Worm (Caenorhabditis elegans): ENCODE measurements around the gene Y7A9A.1.

Gene Y7A9A.1

DNA sequence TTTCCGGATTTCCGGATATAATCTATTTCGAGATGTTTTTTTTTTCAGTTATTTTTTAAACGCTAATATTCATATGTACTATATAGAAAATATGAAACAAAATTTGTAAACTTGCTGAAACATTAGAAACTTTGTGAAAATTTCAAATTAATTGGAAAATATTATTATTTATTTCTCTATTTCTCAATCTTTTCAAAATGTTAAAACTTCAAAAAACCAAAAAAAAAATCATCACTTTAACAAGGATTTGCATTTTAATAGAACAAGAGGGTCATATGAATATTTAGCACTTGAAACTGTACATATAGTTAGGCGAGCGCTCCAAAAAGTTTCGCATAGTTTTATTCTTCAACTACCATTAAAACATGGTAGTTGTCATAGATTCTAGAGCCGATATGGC is at the start of gene Y7A9A.1:
Gene Y7A9A.1, plus strand, starts transcription at position 301 of the 400 bp plus-strand sequence.
- TF ChIP-seq vab-7 (GFP tag; IDR thresholded peaks at IDR 0.05): no peak
- no peak for TF ChIP-seq egl-43 (GFP tag; IDR thresholded peaks at IDR 0.05)
- TF ChIP-seq jun-1 (tag; optimal IDR thresholded peaks at IDR 0.05): no peak
- no peak for TF ChIP-seq Y75B8A.6 (GFP tag; IDR thresholded peaks at IDR 0.05)
- TF ChIP-seq F44E2.7 (GFP tag; IDR thresholded peaks at IDR 0.05): no peak
- no peak for TF ChIP-seq sdz-12 (GFP tag; optimal IDR thresholded peaks at IDR 0.05)
- TF ChIP-seq tag-97 (GFP tag; IDR thresholded peaks at IDR 0.05): no peak
- no peak for TF ChIP-seq nhr-102 (tag; optimal IDR thresholded peaks at IDR 0.05)
- TF ChIP-seq arid-1 (GFP tag; conservative IDR thresholded peaks at IDR 0.05): no peak

DNA sequence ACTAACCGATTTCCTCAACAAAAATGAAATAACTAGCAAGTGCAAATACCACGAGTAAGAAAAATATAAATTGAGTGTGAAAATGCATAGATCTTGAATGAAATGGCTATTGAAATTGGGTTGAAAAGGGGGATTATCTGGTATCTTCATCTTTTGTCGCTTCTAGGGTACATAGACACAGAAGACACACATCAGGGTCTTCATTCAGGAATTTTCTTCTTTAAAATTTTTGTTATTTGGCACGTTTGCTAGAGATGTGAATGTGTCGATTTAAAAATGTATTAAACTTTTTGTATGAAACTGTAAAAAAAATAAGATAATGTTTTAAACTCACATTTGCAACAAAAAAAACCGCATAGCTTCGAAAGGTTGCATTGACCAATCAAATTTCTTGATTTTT is 49.8 kb upstream of the Y7A9A.1 start, which contains the start of gene Y105C5B.25:
Gene Y105C5B.25, minus strand, starts transcription at position 101 of the 400 bp plus-strand sequence.
- TF ChIP-seq Y105C5A.15 (GFP tag; IDR thresholded peaks at IDR 0.05): no peak
- TF ChIP-seq D1046.2 (GFP tag; IDR thresholded peaks at IDR 0.05): no peak
- TF ChIP-seq zfp-2 (tag; optimal IDR thresholded peaks at IDR 0.05): no peak
- peak in 1 of 2 experiments; percentile 69 for TF ChIP-seq unc-62 (GFP tag; optimal IDR thresholded peaks at IDR 0.05 in 1 of 2)
- no peak for TF ChIP-seq unc-62 (tag; optimal IDR thresholded peaks at IDR 0.05)

- peak; percentile 75 for TF ChIP-seq snpc-1.2 (GFP tag; IDR thresholded peaks at IDR 0.05)
Measured at ce11 chrIV:16154300-16154699, 42.5 kb upstream of the Y7A9A.1 start.

DNA sequence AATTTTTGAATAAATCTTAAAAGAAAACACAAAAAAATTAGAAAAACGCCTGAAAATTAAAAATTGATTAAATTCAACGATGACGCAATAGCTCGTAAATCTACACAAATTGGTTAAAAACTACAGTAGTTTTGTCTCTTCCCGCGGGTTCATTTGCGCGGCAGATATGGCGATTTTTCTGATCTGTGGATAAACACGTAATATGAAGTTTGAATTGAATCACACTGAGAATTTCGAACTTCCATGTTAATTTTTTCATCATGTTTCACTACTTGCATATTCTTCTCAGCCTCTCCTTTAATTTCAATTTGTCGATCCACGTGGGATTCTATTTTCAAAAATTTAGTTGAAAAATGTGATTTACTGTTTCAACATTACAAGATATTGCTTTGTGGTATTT is 29.5 kb upstream of the Y7A9A.1 start:
- peak; percentile 14; the same call in 1 of the 2 replicates for TF ChIP-seq hmg-1.1 (GFP tag; IDR thresholded peaks at IDR 0.05)
- TF ChIP-seq zfp-3 (GFP tag; conservative IDR thresholded peaks at IDR 0.05): peak; percentile 83; the same call in 1 of the 2 replicates
- TF ChIP-seq ceh-20 (GFP tag; IDR thresholded peaks at IDR 0.05): peak; percentile 43; the same call in 1 of the 2 replicates
- TF ChIP-seq nhr-102 (tag; optimal IDR thresholded peaks at IDR 0.05): peak; percentile 13
- TF ChIP-seq F44E2.7 (GFP tag; IDR thresholded peaks at IDR 0.05): 0 out of 2 replicates have a peak, but pooled peaks have one; percentile 38
- 0 out of 2 replicates have a peak, but pooled peaks have one; percentile 39 for TF ChIP-seq php-3 (GFP tag; IDR thresholded peaks at IDR 0.05)
- TF ChIP-seq mep-1 (tag; optimal IDR thresholded peaks at IDR 0.05): peak; percentile 69
- peak; percentile 16 for TF ChIP-seq sdz-12 (GFP tag; optimal IDR thresholded peaks at IDR 0.05)
- peak in 1 of 2 experiments; percentile 6 for TF ChIP-seq lsy-2 (tag; optimal IDR thresholded peaks at IDR 0.05)
- TF ChIP-seq hlh-11 (tag; optimal IDR thresholded peaks at IDR 0.05): peak; percentile 5
- peak in 1 of 2 experiments; percentile 28 for TF ChIP-seq daf-16 (GFP tag; optimal IDR thresholded peaks at IDR 0.05)
- peak; percentile 36 for TF ChIP-seq daf-16 (tag; optimal IDR thresholded peaks at IDR 0.05)
- TF ChIP-seq nhr-42 (GFP tag; IDR thresholded peaks at IDR 0.05): peak; percentile 72; the same call in 1 of the 2 replicates
- TF ChIP-seq T26A8.4 (GFP tag; IDR thresholded peaks at IDR 0.05): peak; percentile 41
- peak; percentile 13 for TF ChIP-seq nhr-77 (tag; optimal IDR thresholded peaks at IDR 0.05)
- TF ChIP-seq dve-1 (tag; optimal IDR thresholded peaks at IDR 0.05; ENCODE audit: insufficient read depth): peak; percentile 55
- TF ChIP-seq snpc-1.2 (GFP tag; IDR thresholded peaks at IDR 0.05): peak; percentile 90
- TF ChIP-seq dmd-6 (GFP tag; IDR thresholded peaks at IDR 0.05): peak; percentile 15; the same call in 1 of the 2 replicates
- TF ChIP-seq mdt-29 (GFP tag; IDR thresholded peaks at IDR 0.05): peak; percentile 44; the same call in 1 of the 2 replicates
- peak; percentile 62 for TF ChIP-seq duxl-1 (tag; optimal IDR thresholded peaks at IDR 0.05; ENCODE audit: poor library complexity)

- TF ChIP-seq dmd-6 (GFP tag; IDR thresholded peaks at IDR 0.05): peak; percentile 8; the same call in 1 of the 2 replicates
- TF ChIP-seq egl-27 (tag; optimal IDR thresholded peaks at IDR 0.05): no peak
- TF ChIP-seq zag-1 (tag; optimal IDR thresholded peaks at IDR 0.05): no peak
- TF ChIP-seq mdt-29 (GFP tag; IDR thresholded peaks at IDR 0.05): no peak
- TF ChIP-seq mes-2 (tag; optimal IDR thresholded peaks at IDR 0.05; ENCODE audit: poor library complexity, severe bottlenecking): no peak
- peak; percentile 19; the same call in 1 of the 2 replicates for TF ChIP-seq set-16 (GFP tag; IDR thresholded peaks at IDR 0.05)
- no peak for TF ChIP-seq nhr-76 (tag; optimal IDR thresholded peaks at IDR 0.05)
- peak; percentile 48 for TF ChIP-seq ama-1 (optimal IDR thresholded peaks at IDR 0.05)
- TF ChIP-seq aha-1 (tag): peak; percentile 89
- TF ChIP-seq zfp-3 (GFP tag; conservative IDR thresholded peaks at IDR 0.05): 0 out of 2 replicates have a peak, but pooled peaks have one; percentile 19
- no peak for TF ChIP-seq ceh-62 (tag; optimal IDR thresholded peaks at IDR 0.05)
Measured at ce11 chrIV:16167941-16168340, 28.9 kb upstream of the Y7A9A.1 start.

Measured in whole organism, L4 larva.